Fruit fly (Drosophila melanogaster): Measurements from ENCODE around the gene CG3842.

Gene CG3842

dm6 chrX:6353613-6353986 lies 16.0 kb downstream of the CG3842 start (continued):
- TF ChIP-seq wdn (GFP tag; IDR thresholded peaks at IDR 0.05) (peak; percentile 66), CG2712 (tag; optimal IDR thresholded peaks at IDR 0.05) (peak; percentile 93), Tbp (GFP tag; optimal IDR thresholded peaks at IDR 0.05) (no peak), jigr1 (GFP tag; IDR thresholded peaks at IDR 0.05) (peak; percentile 43; the same call in 1 of the 3 replicates), CG7556 (GFP tag; optimal IDR thresholded peaks at IDR 0.05) (peak; percentile 94), CG30020 (tag; optimal IDR thresholded peaks at IDR 0.05) (peak; percentile 65), CG15696 (tag; optimal IDR thresholded peaks at IDR 0.05) (peak; percentile 92), CkIIα-i1 (GFP tag; IDR thresholded peaks at IDR 0.05) (no peak), dan (GFP tag; IDR thresholded peaks at IDR 0.05) (no peak), CG16779 (GFP tag; IDR thresholded peaks at IDR 0.05) (no peak), klu (GFP tag; IDR thresholded peaks at IDR 0.05) (peak; percentile 77), gsb (GFP tag; IDR thresholded peaks at IDR 0.05) (peak; percentile 76), CG3065 (GFP tag; optimal IDR thresholded peaks at IDR 0.05) (peak; percentile 31), Dp (GFP tag; optimal IDR thresholded peaks at IDR 0.05) (no peak), CG11093 (GFP tag; IDR thresholded peaks at IDR 0.05) (peak; percentile 67; the same call in 2 of the 3 replicates), ab (GFP tag; optimal IDR thresholded peaks at IDR 0.05) (no peak), CG4707 (GFP tag; optimal IDR thresholded peaks at IDR 0.05) (peak; percentile 64), CG1529 (GFP tag; optimal IDR thresholded peaks at IDR 0.05) (peak; percentile 80), gsb-n (tag; optimal IDR thresholded peaks at IDR 0.05) (peak; percentile 85), Ptx1 (GFP tag; IDR thresholded peaks at IDR 0.05) (peak; percentile 82), CG2202 (tag; optimal IDR thresholded peaks at IDR 0.05) (peak; percentile 68), luna (GFP tag; optimal IDR thresholded peaks at IDR 0.05) (no peak), CG11085 (GFP tag; IDR thresholded peaks at IDR 0.05) (no peak; the same call in 1 of the 2 replicates), CG4854 (GFP tag; optimal IDR thresholded peaks at IDR 0.05) (peak; percentile 40), CG11247 (GFP tag; IDR thresholded peaks at IDR 0.05) (peak; percentile 68), CG18619 (GFP tag; optimal IDR thresholded peaks at IDR 0.05) (peak; percentile 89), CG10147 (GFP tag; optimal IDR thresholded peaks at IDR 0.05) (peak; percentile 87), Six4 (GFP tag; optimal IDR thresholded peaks at IDR 0.05) (peak; percentile 82), Gug (GFP tag; IDR thresholded peaks at IDR 0.05) (peak; percentile 26; the same call in 1 of the 4 replicates), hth (optimal IDR thresholded peaks at IDR 0.05) (no peak), bcd (GFP tag; optimal IDR thresholded peaks at IDR 0.05) (peak; percentile 86), knrl (GFP tag; IDR thresholded peaks at IDR 0.05; ENCODE audit: partially characterized antibody) (no peak), ci (GFP tag; IDR thresholded peaks at IDR 0.05) (peak; percentile 87), Abd-B (GFP tag; optimal IDR thresholded peaks at IDR 0.05) (peak; percentile 80), Dfd (GFP tag; optimal IDR thresholded peaks at IDR 0.05) (peak in 1 of 2 experiments; percentile 70), Ada2b (GFP tag; IDR thresholded peaks at IDR 0.05) (peak; percentile 81), CG13424 (tag; optimal IDR thresholded peaks at IDR 0.05) (peak; percentile 93), CG8281 (tag; optimal IDR thresholded peaks at IDR 0.05) (peak; percentile 76), CG32767 (GFP tag; IDR thresholded peaks at IDR 0.05) (peak; percentile 80)

dm6 chrX:6354163-6354562 lies 16.6 kb downstream of the CG3842 start:
- TF ChIP-seq Atf-2 (GFP tag; optimal IDR thresholded peaks at IDR 0.05): no peak
- peak; percentile 11 for TF ChIP-seq CG15479 (GFP tag; optimal IDR thresholded peaks at IDR 0.05)
- TF ChIP-seq CG3163 (GFP tag; optimal IDR thresholded peaks at IDR 0.05): peak; percentile 11
- peak; percentile 35 for TF ChIP-seq Blimp-1 (GFP tag; optimal IDR thresholded peaks at IDR 0.05)
- TF ChIP-seq Pdp1 (GFP tag; optimal IDR thresholded peaks at IDR 0.05): peak in 1 of 2 experiments; percentile 96
- peak; percentile 32; the same call in 1 of the 2 replicates for TF ChIP-seq vvl (GFP tag; IDR thresholded peaks at IDR 0.05)
- peak; percentile 49 to 65 for TF ChIP-seq Trl (optimal IDR thresholded peaks at IDR 0.05)
- TF ChIP-seq Trl (GFP tag; optimal IDR thresholded peaks at IDR 0.05): no peak
- no peak for TF ChIP-seq twi (tag; optimal IDR thresholded peaks at IDR 0.05)
- TF ChIP-seq CG17802 (tag; optimal IDR thresholded peaks at IDR 0.05): no peak

All from whole organism, embryonic.